Worm (Caenorhabditis elegans) whole organism, late embryonic: ENCODE measurements around the gene B0496.6.

Experiments used
- C08G9.2 ChIP-seq: sonication (generic microtip); optimal IDR thresholded peaks from 2 replicates; lab custom pipeline; 2016; ENCODE audit warnings: mild to moderate bottlenecking, missing genetic modification characterization, moderate library complexity, missing compliant biosample characterization
- C38D4.7 ChIP-seq: fragments of 200-800 bp; sonication (Bioruptor generic); optimal IDR thresholded peaks from 2 replicates; lab custom pipeline; 2018; ENCODE audit warnings: mild to moderate bottlenecking, missing genetic modification characterization, moderate library complexity, missing compliant biosample characterization
- K02D7.2 ChIP-seq: sonication (generic microtip); optimal IDR thresholded peaks from 2 replicates; lab custom pipeline; 2017; ENCODE audit warnings: mild to moderate bottlenecking, missing genetic modification characterization, missing compliant biosample characterization
- T23F11.4 ChIP-seq: fragments of 200-800 bp; sonication (Bioruptor generic); optimal IDR thresholded peaks from 2 replicates; lab custom pipeline; 2018; ENCODE audit warnings: mild to moderate bottlenecking, missing genetic modification characterization, missing compliant biosample characterization
- ceh-14 ChIP-seq: sonication (generic microtip); optimal IDR thresholded peaks from 2 replicates; lab custom pipeline; 2016; ENCODE audit warnings: missing genotype, missing genetic modification characterization, missing compliant biosample characterization
- ceh-18 ChIP-seq: sonication (generic microtip); optimal IDR thresholded peaks from 2 replicates; lab custom pipeline; 2016; ENCODE audit warnings: missing genetic modification characterization, missing compliant biosample characterization
- ceh-22 ChIP-seq: sonication (generic microtip); optimal IDR thresholded peaks from 2 replicates; lab custom pipeline; 2017; ENCODE audit warnings: missing biosample characterization, missing genetic modification characterization
- ceh-30 ChIP-seq: fragments of 150-350 bp; optimal IDR thresholded peaks from 2 replicates; lab custom pipeline; 2014; ENCODE audit warnings: missing biosample characterization, missing genetic modification characterization
- ceh-31 ChIP-seq: sonication (generic microtip); optimal IDR thresholded peaks from 2 replicates; lab custom pipeline; 2016; ENCODE audit warnings: missing genetic modification characterization, missing compliant biosample characterization
- ceh-6 ChIP-seq: fragments of 200-800 bp; sonication (Bioruptor generic); optimal IDR thresholded peaks from 2 replicates; lab custom pipeline; 2018; ENCODE audit warnings: mild to moderate bottlenecking, missing genetic modification characterization, missing compliant biosample characterization
- ceh-9 ChIP-seq: sonication (generic microtip); optimal IDR thresholded peaks from 2 replicates; lab custom pipeline; 2016; ENCODE audit warnings: mild to moderate bottlenecking, missing genetic modification characterization, inconsistent platforms, missing compliant biosample characterization
- dmd-4 ChIP-seq: sonication (generic microtip); optimal IDR thresholded peaks from 2 replicates; lab custom pipeline; 2016; ENCODE audit warnings: borderline replicate concordance, missing genetic modification characterization, missing compliant biosample characterization
- dve-1 ChIP-seq: sonication (generic microtip); optimal IDR thresholded peaks from 2 replicates; lab custom pipeline; 2017; ENCODE audit warnings: antibody characterized with exemption, mild to moderate bottlenecking, missing genetic modification characterization, missing compliant biosample characterization
- ets-4 ChIP-seq: sonication (generic microtip); optimal IDR thresholded peaks from 2 replicates; lab custom pipeline; 2016; ENCODE audit warnings: missing genetic modification characterization, missing compliant biosample characterization
- eyg-1 ChIP-seq: sonication (generic microtip); optimal IDR thresholded peaks from 2 replicates; lab custom pipeline; 2016; ENCODE audit warnings: missing genotype, missing genetic modification characterization, missing compliant biosample characterization
- fax-1 ChIP-seq: sonication (generic microtip); optimal IDR thresholded peaks from 2 replicates; lab custom pipeline; 2016; ENCODE audit warnings: missing genotype, missing genetic modification characterization, missing compliant biosample characterization
- fkh-10 ChIP-seq: fragments of 150-350 bp; optimal IDR thresholded peaks from 2 replicates; lab custom pipeline; 2014; ENCODE audit warnings: missing biosample characterization, missing genetic modification reagents, missing genetic modification characterization
- fkh-6 ChIP-seq: sonication (generic microtip); optimal IDR thresholded peaks from 2 replicates; lab custom pipeline; 2016; ENCODE audit warnings: missing genetic modification characterization, missing compliant biosample characterization
- gmeb-2 ChIP-seq: sonication (generic microtip); optimal IDR thresholded peaks from 2 replicates; lab custom pipeline; 2016; ENCODE audit warnings: missing genetic modification characterization, inconsistent platforms, missing compliant biosample characterization
- hlh-13 ChIP-seq: fragments of 200-800 bp; sonication (Bioruptor generic); optimal IDR thresholded peaks from 2 replicates; lab custom pipeline; 2018; ENCODE audit warnings: mild to moderate bottlenecking, missing genetic modification characterization, missing compliant biosample characterization
- hlh-15 ChIP-seq: sonication (generic microtip); optimal IDR thresholded peaks from 2 replicates; lab custom pipeline; 2016; ENCODE audit warnings: missing genetic modification characterization, missing compliant biosample characterization
- hlh-30 ChIP-seq: sonication (generic microtip); optimal IDR thresholded peaks from 2 replicates; lab custom pipeline; 2017; ENCODE audit warnings: antibody characterized with exemption, missing genetic modification characterization, missing compliant biosample characterization; ENCODE audit not compliant: insufficient read depth
- hlh-6 ChIP-seq: sonication (generic microtip); optimal IDR thresholded peaks from 2 replicates; lab custom pipeline; 2016; ENCODE audit warnings: missing genotype, missing genetic modification characterization, missing compliant biosample characterization
- lim-6 ChIP-seq: sonication (generic microtip); optimal IDR thresholded peaks from 2 replicates; lab custom pipeline; 2016; ENCODE audit warnings: missing genetic modification characterization, missing compliant biosample characterization
- lin-11 ChIP-seq: fragments of 200-800 bp; sonication (Bioruptor generic); optimal IDR thresholded peaks from 2 replicates; lab custom pipeline; 2018; ENCODE audit warnings: mild to moderate bottlenecking, missing genetic modification characterization, missing compliant biosample characterization
- madf-2 ChIP-seq: sonication (generic microtip); optimal IDR thresholded peaks from 2 replicates; lab custom pipeline; 2017; ENCODE audit warnings: missing genetic modification characterization, missing compliant biosample characterization
- nfya-1 ChIP-seq: sonication (generic microtip); optimal IDR thresholded peaks from 2 replicates; lab custom pipeline; 2017; ENCODE audit warnings: missing genetic modification characterization, mild to moderate bottlenecking, missing compliant biosample characterization, antibody characterized with exemption, moderate library complexity
- npax-4 ChIP-seq: sonication (generic microtip); optimal IDR thresholded peaks from 2 replicates; lab custom pipeline; 2016; ENCODE audit warnings: missing genetic modification characterization, missing compliant biosample characterization
- odd-2 ChIP-seq: sonication (generic microtip); optimal IDR thresholded peaks from 2 replicates; lab custom pipeline; 2017; ENCODE audit warnings: antibody characterized with exemption, mild to moderate bottlenecking, missing genetic modification characterization, missing compliant biosample characterization
- pax-1 ChIP-seq: fragments of 150-350 bp; optimal IDR thresholded peaks from 2 replicates; lab custom pipeline; 2014; ENCODE audit warnings: missing biosample characterization, missing genetic modification characterization
- pha-2 ChIP-seq: sonication (generic microtip); optimal IDR thresholded peaks from 2 replicates; lab custom pipeline; 2017; ENCODE audit warnings: mild to moderate bottlenecking, missing genetic modification characterization, missing compliant biosample characterization
- pqm-1 ChIP-seq: sonication (generic microtip); optimal IDR thresholded peaks from 2 replicates; lab custom pipeline; 2016; ENCODE audit warnings: missing genetic modification characterization, missing compliant biosample characterization
- pros-1 ChIP-seq: fragments of 150-350 bp; optimal IDR thresholded peaks from 2 replicates; lab custom pipeline; 2014; ENCODE audit warnings: missing biosample characterization, missing genetic modification reagents, missing genetic modification characterization
- rnt-1 ChIP-seq: sonication (generic microtip); optimal IDR thresholded peaks from 2 replicates; lab custom pipeline; 2016; ENCODE audit warnings: missing genetic modification characterization, missing compliant biosample characterization
- sdc-2 ChIP-seq: sonication (generic microtip); optimal IDR thresholded peaks from 2 replicates; lab custom pipeline; 2016; ENCODE audit warnings: missing genotype, missing genetic modification characterization, missing compliant biosample characterization
- syd-9 ChIP-seq: sonication (generic microtip); optimal IDR thresholded peaks from 2 replicates; lab custom pipeline; 2016; ENCODE audit warnings: mild to moderate bottlenecking, missing genetic modification characterization, moderate library complexity, missing compliant biosample characterization
- tbx-2 ChIP-seq: sonication (generic microtip); optimal IDR thresholded peaks from 2 replicates; lab custom pipeline; 2016; ENCODE audit warnings: missing genetic modification characterization, missing compliant biosample characterization
- tbx-7 ChIP-seq: sonication (generic microtip); optimal IDR thresholded peaks from 2 replicates; lab custom pipeline; 2016; ENCODE audit warnings: missing genotype, missing genetic modification characterization, missing compliant biosample characterization
- unc-3 ChIP-seq, 2 experiments: fragments of 200-800 bp in 1 of 2; sonication (Bioruptor generic) in 1 of 2; sonication (generic microtip) in 1 of 2; conservative IDR thresholded peaks in 1 of 2; optimal IDR thresholded peaks in 1 of 2; 2 replicates each; pipeline versions ENCODE4 v1.3.6 to Lab custom; 2016 to 2022; ENCODE audit warnings: missing compliant biosample characterization in 2 of 2, missing genetic modification characterization in 2 of 2, missing genetic modification reagents in 1 of 2
- unc-42 ChIP-seq: sonication (generic microtip); optimal IDR thresholded peaks from 2 replicates; lab custom pipeline; 2016; ENCODE audit warnings: missing genotype, missing genetic modification characterization, missing compliant biosample characterization
- unc-55 ChIP-seq: sonication (generic microtip); optimal IDR thresholded peaks from 2 replicates; lab custom pipeline; 2017; ENCODE audit warnings: missing biosample characterization, missing genetic modification reagents, missing genetic modification characterization
- ztf-16 ChIP-seq: sonication (generic microtip); optimal IDR thresholded peaks from 2 replicates; lab custom pipeline; 2017; ENCODE audit warnings: missing genetic modification characterization, missing compliant biosample characterization

B0496.6 gene

ce11 chrIV:7402077-7402476, 16.8 kb upstream of the B0496.6 start (continued):
- TF ChIP-seq npax-4 (tag; lab: Kevin White, UChicago) (no peak), unc-3 (GFP tag; conservative IDR thresholded peaks at IDR 0.05; lab: Robert Waterston, UW) (no peak), unc-3 (tag; optimal IDR thresholded peaks at IDR 0.05; lab: Kevin White, UChicago) (no peak), lim-6 (tag; lab: Kevin White, UChicago) (no peak), gmeb-2 (no peak), fax-1 (tag; lab: Kevin White, UChicago) (peak; percentile 41), pqm-1 (tag; lab: Kevin White, UChicago) (no peak), rnt-1 (tag; lab: Kevin White, UChicago) (peak; percentile 56), hlh-15 (no peak), dve-1 (no peak), nfya-1 (tag; lab: Kevin White, UChicago) (peak; percentile 87), tbx-7 (no peak), fkh-6 (no peak), ceh-31 (tag; lab: Kevin White, UChicago) (peak; percentile 91), pha-2 (tag; lab: Kevin White, UChicago) (no peak), hlh-13 (GFP tag; lab: Kevin White, UChicago) (no peak), unc-55 (GFP tag; lab: Kevin White, UChicago) (peak; percentile 48), T23F11.4 (GFP tag; lab: Kevin White, UChicago) (no peak), ceh-9 (no peak), lin-11 (tag; lab: Kevin White, UChicago) (no peak), madf-2 (tag; lab: Kevin White, UChicago) (peak; percentile 22)

ce11 chrIV:7403422-7403821, 15.5 kb upstream of the B0496.6 start:
- TF ChIP-seq unc-42, result peak; percentile 61
- TF ChIP-seq madf-2 (tag; lab: Kevin White, UChicago), result no peak
- TF ChIP-seq ceh-31 (tag; lab: Kevin White, UChicago), result peak; percentile 11
- TF ChIP-seq hlh-30, result no peak
- TF ChIP-seq ceh-22 (tag; lab: Kevin White, UChicago), result no peak

- TF ChIP-seq syd-9 (tag; lab: Kevin White, UChicago), result no peak
- no peak for TF ChIP-seq C08G9.2
- no peak for TF ChIP-seq pros-1
- no peak for TF ChIP-seq lin-11 (tag; lab: Kevin White, UChicago)
- no peak for TF ChIP-seq pax-1 (tag; lab: Kevin White, UChicago)
- no peak for TF ChIP-seq odd-2 (tag; lab: Kevin White, UChicago)
- TF ChIP-seq ceh-14, result no peak
- no peak for TF ChIP-seq unc-55 (GFP tag; lab: Kevin White, UChicago)
- TF ChIP-seq hlh-6 (tag; lab: Kevin White, UChicago), result no peak
Observed at ce11 chrIV:7404934-7405632, 13.8 kb upstream of the B0496.6 start, which contains the start of the genes C48A7.16 and egl-19. Gene C48A7.16 (plus strand): TSS chrIV:7405477. Gene egl-19 (plus strand): TSS chrIV:7405582.

ce11 chrIV:7406690-7407089, 12.2 kb upstream of the B0496.6 start:
- TF ChIP-seq ceh-6 (no peak), gmeb-2 (no peak)

ce11 chrIV:7407301-7407700, 11.6 kb upstream of the B0496.6 start:
- TF ChIP-seq unc-42 (peak; percentile 5), fkh-6 (no peak)

- TF ChIP-seq dve-1 (no peak), pqm-1 (tag; lab: Kevin White, UChicago) (no peak), eyg-1 (tag; lab: Kevin White, UChicago) (no peak), sdc-2 (no peak), dmd-4 (tag; lab: Kevin White, UChicago) (no peak), ceh-30 (no peak), fkh-10 (no peak), unc-55 (GFP tag; lab: Kevin White, UChicago) (no peak), ztf-16 (tag; lab: Kevin White, UChicago) (no peak), tbx-2 (tag; lab: Kevin White, UChicago) (no peak), ets-4 (tag; lab: Kevin White, UChicago) (no peak), rnt-1 (tag; lab: Kevin White, UChicago) (no peak), ceh-18 (tag; lab: Kevin White, UChicago) (no peak), pros-1 (no peak), K02D7.2 (tag; lab: Kevin White, UChicago) (no peak), C38D4.7 (GFP tag; lab: Kevin White, UChicago) (no peak)
Observed at ce11 chrIV:7413573-7413972, 5.3 kb upstream of the B0496.6 start.
